Fruit fly (Drosophila melanogaster) whole organism, embryonic: ENCODE measurements around the gene Mfe2.

Experiments
- B-H1 ChIP-seq: fragments of 200-800 bp; sonication (Bioruptor generic); IDR thresholded peaks from 3 replicates; pipeline ENCODE4 v1.3.6; 2022; ENCODE audit warnings: missing biosample characterization, missing genetic modification characterization
- CG1024 ChIP-seq: fragments of 200-800 bp; sonication (Bioruptor generic); IDR thresholded peaks from 2 replicates; pipeline ENCODE4 v1.3.6; 2022; ENCODE audit warnings: missing biosample characterization, missing genetic modification characterization
- CG10543 ChIP-seq: fragments of 200-800 bp; sonication (Bioruptor generic); optimal IDR thresholded peaks from 3 replicates; lab custom pipeline; 2017; ENCODE audit warnings: missing biosample characterization, mild to moderate bottlenecking, missing genetic modification characterization, moderate library complexity
- CG11093 ChIP-seq: fragments of 200-800 bp; sonication (Bioruptor generic); IDR thresholded peaks from 3 replicates; pipeline ENCODE4 v1.3.6; 2022; ENCODE audit warnings: missing biosample characterization, missing genetic modification characterization
- CG13287 ChIP-seq: fragments of 200-800 bp; sonication (Bioruptor generic); IDR thresholded peaks from 2 replicates; pipeline ENCODE4 v1.3.6; 2022; ENCODE audit warnings: missing biosample characterization, missing genetic modification characterization; ENCODE audit not compliant: partially characterized antibody
- CG13775 ChIP-seq: fragments of 200-800 bp; sonication (Bioruptor generic); optimal IDR thresholded peaks from 3 replicates; lab custom pipeline; 2017; ENCODE audit warnings: missing biosample characterization, mild to moderate bottlenecking, missing genetic modification characterization
- CG14667 ChIP-seq: fragments of 200-800 bp; sonication (Bioruptor generic); IDR thresholded peaks from 2 replicates; pipeline ENCODE4 v1.3.6; 2022; ENCODE audit warnings: missing biosample characterization, missing genetic modification characterization
- CG14965 ChIP-seq: fragments of 200-800 bp; sonication (Bioruptor generic); optimal IDR thresholded peaks from 2 replicates; lab custom pipeline; 2016; ENCODE audit warnings: missing biosample characterization, missing genetic modification characterization, borderline replicate concordance
- CG15696 ChIP-seq: fragments of 200-800 bp; sonication (Bioruptor generic); optimal IDR thresholded peaks from 2 replicates; lab custom pipeline; 2019; ENCODE audit warnings: missing biosample characterization, mild to moderate bottlenecking, missing genetic modification characterization, moderate library complexity
- CG17328 ChIP-seq: fragments of 200-800 bp; sonication (Bioruptor generic); IDR thresholded peaks from 2 replicates; pipeline ENCODE4 v1.3.6; 2022; ENCODE audit warnings: missing biosample characterization, missing genetic modification characterization
- CG18262 ChIP-seq: fragments of 200-800 bp; optimal IDR thresholded peaks from 3 replicates; lab custom pipeline; 2019; ENCODE audit warnings: missing biosample characterization, mild to moderate bottlenecking, missing genetic modification characterization, moderate library complexity
- CG2199 ChIP-seq: fragments of 200-800 bp; sonication (Bioruptor generic); IDR thresholded peaks from 3 replicates; pipeline ENCODE4 v1.3.6; 2022; ENCODE audit warnings: missing biosample characterization, missing genetic modification characterization
- CG3726 ChIP-seq: fragments of 200-800 bp; sonication (Bioruptor generic); IDR thresholded peaks from 3 replicates; pipeline ENCODE4, ENCODE4 v1.3.6; 2022; ENCODE audit warnings: missing biosample characterization, missing genetic modification characterization
- CG4328 ChIP-seq: fragments of 200-800 bp; sonication (Bioruptor generic); optimal IDR thresholded peaks from 3 replicates; lab custom pipeline; 2017; ENCODE audit warnings: missing biosample characterization, missing genetic modification reagents, missing genetic modification characterization
- CG6272 ChIP-seq: fragments of 200-800 bp; sonication (Bioruptor generic); IDR thresholded peaks from 2 replicates; pipeline ENCODE4 v1.3.6; 2022; ENCODE audit warnings: missing biosample characterization, missing genetic modification characterization
- CG6765 ChIP-seq: fragments of 200-800 bp; sonication (Bioruptor generic); optimal IDR thresholded peaks from 3 replicates; lab custom pipeline; 2017; ENCODE audit warnings: missing biosample characterization, mild to moderate bottlenecking, missing genetic modification characterization
- CG7928 ChIP-seq: fragments of 200-800 bp; sonication (Bioruptor generic); optimal IDR thresholded peaks from 2 replicates; lab custom pipeline; 2017; ENCODE audit warnings: missing biosample characterization, mild to moderate bottlenecking, missing genetic modification characterization
- CG7963 ChIP-seq: fragments of 200-800 bp; sonication (Bioruptor generic); IDR thresholded peaks from 3 replicates; pipeline ENCODE4 v1.3.6; 2022; ENCODE audit warnings: missing biosample characterization, missing genetic modification characterization; ENCODE audit not compliant: partially characterized antibody
- CG8478 ChIP-seq: fragments of >200 bp; optimal IDR thresholded peaks from 2 replicates; lab custom pipeline; 2018
- D19A ChIP-seq: fragments of 200-800 bp; optimal IDR thresholded peaks from 3 replicates; lab custom pipeline; 2019; ENCODE audit warnings: missing biosample characterization, mild to moderate bottlenecking, missing genetic modification characterization, moderate library complexity
- Dfd ChIP-seq, 2 experiments: fragments of >200 bp; optimal IDR thresholded peaks; 2 replicates each; lab custom pipeline; 2017; ENCODE audit warnings: missing biosample characterization in 2 of 2, missing genetic modification characterization in 2 of 2
- Doc2 ChIP-seq: fragments of 200-800 bp; sonication (Bioruptor generic); IDR thresholded peaks from 2 replicates; pipeline ENCODE4 v1.3.6; 2022; ENCODE audit warnings: missing biosample characterization, missing genetic modification characterization
- HmgZ ChIP-seq: fragments of 200-800 bp; sonication (Bioruptor generic); optimal IDR thresholded peaks from 2 replicates; lab custom pipeline; 2018; ENCODE audit warnings: missing biosample characterization, mild to moderate bottlenecking, missing genetic modification characterization
- Hmr ChIP-seq: fragments of 200-800 bp; sonication (Bioruptor generic); optimal IDR thresholded peaks from 3 replicates; lab custom pipeline; 2017; ENCODE audit warnings: mild to moderate bottlenecking, missing biosample characterization, missing genetic modification reagents, missing genetic modification characterization
- Nf-YB ChIP-seq: fragments of 200-800 bp; sonication (Bioruptor generic); optimal IDR thresholded peaks from 3 replicates; lab custom pipeline; 2019; ENCODE audit warnings: missing biosample characterization, mild to moderate bottlenecking, missing genetic modification characterization, moderate library complexity
- Oli ChIP-seq: fragments of 200-800 bp; sonication (Bioruptor generic); optimal IDR thresholded peaks from 2 replicates; lab custom pipeline; 2018; ENCODE audit warnings: missing biosample characterization, mild to moderate bottlenecking, missing genetic modification characterization, moderate library complexity
- Ptx1 ChIP-seq: fragments of 200-800 bp; sonication (Bioruptor generic); IDR thresholded peaks from 2 replicates; pipeline ENCODE4 v1.3.6; 2022; ENCODE audit warnings: missing biosample characterization, missing genetic modification characterization
- Sin3A ChIP-seq: fragments of >200 bp; optimal IDR thresholded peaks from 2 replicates; lab custom pipeline; 2018
- TFAM ChIP-seq: fragments of 200-800 bp; sonication (Bioruptor generic); optimal IDR thresholded peaks from 2 replicates; lab custom pipeline; 2017; ENCODE audit warnings: missing biosample characterization, missing genetic modification characterization, inconsistent platforms
- Xrp1 ChIP-seq: fragments of 200-800 bp; sonication (Bioruptor generic); IDR thresholded peaks from 2 replicates; pipeline ENCODE4 v1.3.6; 2022; ENCODE audit warnings: missing biosample characterization, missing genetic modification characterization
- amos ChIP-seq: fragments of 200-800 bp; sonication (Bioruptor generic); IDR thresholded peaks from 2 replicates; pipeline ENCODE4 v1.3.6; 2022; ENCODE audit warnings: missing biosample characterization, missing genetic modification characterization; ENCODE audit not compliant: partially characterized antibody
- ap ChIP-seq: fragments of 200-800 bp; sonication (Bioruptor generic); IDR thresholded peaks from 2 replicates; pipeline ENCODE4 v1.3.6; 2022; ENCODE audit warnings: missing biosample characterization, missing genetic modification characterization
- btn ChIP-seq: fragments of 200-800 bp; sonication (Bioruptor generic); optimal IDR thresholded peaks from 2 replicates; lab custom pipeline; 2016; ENCODE audit warnings: missing biosample characterization, missing genetic modification characterization
- crp ChIP-seq, 2 experiments: fragments of 200-800 bp; sonication (Bioruptor generic); optimal IDR thresholded peaks; 2 replicates in 1 of 2; 3 replicates in 1 of 2; lab custom pipeline; 2017; ENCODE audit warnings: missing biosample characterization in 2 of 2, missing genetic modification characterization in 2 of 2, mild to moderate bottlenecking in 1 of 2, moderate library complexity in 1 of 2
- da ChIP-seq: fragments of 200-800 bp; sonication (Bioruptor generic); optimal IDR thresholded peaks from 2 replicates; lab custom pipeline; 2016; ENCODE audit warnings: missing biosample characterization, missing genetic modification characterization
- dan ChIP-seq: fragments of 200-800 bp; sonication (Bioruptor generic); IDR thresholded peaks from 2 replicates; pipeline ENCODE4 v1.3.6; 2022; ENCODE audit warnings: missing biosample characterization, missing genetic modification characterization
- dati ChIP-seq: fragments of 200-800 bp; sonication (Bioruptor generic); IDR thresholded peaks from 2 replicates; pipeline ENCODE4 v1.3.6; 2022; ENCODE audit warnings: missing biosample characterization, missing genetic modification characterization
- ewg ChIP-seq: fragments of 200-800 bp; sonication (Bioruptor generic); optimal IDR thresholded peaks from 3 replicates; lab custom pipeline; 2017; ENCODE audit warnings: mild to moderate bottlenecking, missing biosample characterization, missing genetic modification reagents, missing genetic modification characterization
- fd64A ChIP-seq: fragments of 200-800 bp; sonication (Bioruptor generic); optimal IDR thresholded peaks from 3 replicates; lab custom pipeline; 2018; ENCODE audit warnings: missing biosample characterization, mild to moderate bottlenecking, missing genetic modification characterization
- h ChIP-seq: fragments of >200 bp; optimal IDR thresholded peaks from 2 replicates; lab custom pipeline; 2017
- hbn ChIP-seq: fragments of 200-800 bp; sonication (Bioruptor generic); IDR thresholded peaks from 2 replicates; pipeline ENCODE4 v1.3.6; 2022; ENCODE audit warnings: missing biosample characterization, missing genetic modification characterization; ENCODE audit not compliant: partially characterized antibody
- hth ChIP-seq: fragments of >200 bp; optimal IDR thresholded peaks from 2 replicates; lab custom pipeline; 2017; ENCODE audit warnings: inconsistent platforms
- jing ChIP-seq: fragments of 200-800 bp; sonication (Bioruptor generic); optimal IDR thresholded peaks from 2 replicates; lab custom pipeline; 2018; ENCODE audit warnings: missing biosample characterization, mild to moderate bottlenecking, missing genetic modification characterization
- lola ChIP-seq, 3 experiments: fragments of >200 bp in 2 of 3; fragments of 200-800 bp in 1 of 3; sonication (Bioruptor generic) in 1 of 3; optimal IDR thresholded peaks; 2 replicates each; lab custom pipeline; 2017 to 2019; ENCODE audit warnings: missing biosample characterization in 3 of 3, missing genetic modification characterization in 3 of 3, mild to moderate bottlenecking in 1 of 3, moderate library complexity in 1 of 3
- nau ChIP-seq: fragments of 200-800 bp; sonication (Bioruptor generic); optimal IDR thresholded peaks from 3 replicates; lab custom pipeline; 2017; ENCODE audit warnings: missing biosample characterization, mild to moderate bottlenecking, missing genetic modification characterization, missing genetic modification reagents
- p53 ChIP-seq: fragments of 200-800 bp; sonication (Bioruptor generic); optimal IDR thresholded peaks from 2 replicates; lab custom pipeline; 2016; ENCODE audit warnings: missing biosample characterization, missing genetic modification characterization
- phol ChIP-seq: fragments of 200-800 bp; sonication (Bioruptor generic); optimal IDR thresholded peaks from 3 replicates; lab custom pipeline; 2018; ENCODE audit warnings: missing biosample characterization, mild to moderate bottlenecking, missing genetic modification characterization, moderate library complexity
- seq ChIP-seq: fragments of 200-800 bp; sonication (Bioruptor generic); IDR thresholded peaks from 2 replicates; pipeline ENCODE4 v1.3.6; 2022; ENCODE audit warnings: missing biosample characterization, missing genetic modification characterization
- sob ChIP-seq: fragments of 200-800 bp; sonication (Bioruptor generic); IDR thresholded peaks from 2 replicates; pipeline ENCODE4 v1.3.6; 2022; ENCODE audit warnings: missing biosample characterization, missing genetic modification characterization
- tap ChIP-seq: fragments of 200-800 bp; optimal IDR thresholded peaks from 3 replicates; lab custom pipeline; 2019; ENCODE audit warnings: missing biosample characterization, mild to moderate bottlenecking, missing genetic modification characterization, moderate library complexity
- tgo ChIP-seq: fragments of 200-800 bp; sonication (Bioruptor generic); IDR thresholded peaks from 3 replicates; pipeline ENCODE4 v1.3.6; 2022; ENCODE audit warnings: missing biosample characterization, missing genetic modification characterization
- wor ChIP-seq: fragments of 200-800 bp; sonication (Bioruptor generic); IDR thresholded peaks from 2 replicates; pipeline ENCODE4 v1.3.6; 2022; ENCODE audit warnings: missing biosample characterization, missing genetic modification characterization

Gene Mfe2

dm6 chrX:16288492-16288964, 17.8 kb downstream of the Mfe2 start, which contains the start of the genes CG32576 and caz (continued):
- TF ChIP-seq CG7928 (GFP tag; lab: Kevin White, UChicago) (peak; percentile 95), fd64A (no peak), CG14965 (no peak), CG8478 (lab: Kevin White, UChicago) (no peak), CG4328 (GFP tag; lab: Kevin White, UChicago) (no peak), dan (no peak), TFAM (GFP tag; lab: Kevin White, UChicago) (no peak), CG11093 (GFP tag; lab: Robert Waterston, UW) (no peak), CG18262 (tag; lab: Kevin White, UChicago) (peak; percentile 26), Hmr (GFP tag; lab: Kevin White, UChicago) (no peak), Sin3A (lab: Kevin White, UChicago) (peak; percentile 65), lola (GFP tag; optimal IDR thresholded peaks at IDR 0.05; lab: Kevin White, UChicago) (peak in 1 of 3 experiments; percentile 1), HmgZ (peak; percentile 13), jing (GFP tag; lab: Kevin White, UChicago) (no peak), Xrp1 (peak; percentile 36; the same call in 1 of the 2 replicates), Nf-YB (no peak), tgo (GFP tag; lab: Robert Waterston, UW) (no peak), CG6765 (GFP tag; lab: Kevin White, UChicago) (no peak), CG6272 (no peak), ewg (no peak), da (GFP tag; lab: Kevin White, UChicago) (no peak), wor (GFP tag; lab: Robert Waterston, UW) (no peak), Dfd (GFP tag; optimal IDR thresholded peaks at IDR 0.05; lab: Kevin White, UChicago) (no peak), CG2199 (GFP tag; lab: Robert Waterston, UW) (no peak), tap (tag; lab: Kevin White, UChicago) (no peak), CG14667 (GFP tag; lab: Robert Waterston, UW) (no peak), dati (GFP tag; lab: Robert Waterston, UW) (no peak), seq (GFP tag; lab: Robert Waterston, UW) (no peak), CG7963 (GFP tag; lab: Robert Waterston, UW) (no peak), phol (tag; lab: Kevin White, UChicago) (peak; percentile 89), btn (no peak), sob (GFP tag; lab: Robert Waterston, UW) (peak; percentile 39; the same call in 1 of the 2 replicates), hth (lab: Kevin White, UChicago) (no peak), Oli (no peak), CG13775 (GFP tag; lab: Kevin White, UChicago) (no peak), amos (GFP tag; lab: Robert Waterston, UW) (peak; percentile 64), ap (GFP tag; lab: Robert Waterston, UW) (no peak), nau (GFP tag; lab: Kevin White, UChicago) (no peak), CG1024 (no peak), h (no peak), p53 (no peak), crp (GFP tag; optimal IDR thresholded peaks at IDR 0.05; lab: Kevin White, UChicago) (peak; percentile 2 to 88), CG13287 (GFP tag; lab: Robert Waterston, UW) (peak; percentile 72), hbn (GFP tag; lab: Robert Waterston, UW) (peak; percentile 32; the same call in 1 of the 2 replicates), D19A (tag; lab: Kevin White, UChicago) (no peak), CG3726 (no peak), Ptx1 (GFP tag; lab: Robert Waterston, UW) (no peak), CG15696 (no peak), B-H1 (GFP tag; lab: Robert Waterston, UW) (no peak), CG17328 (GFP tag; lab: Robert Waterston, UW) (no peak), CG10543 (GFP tag; lab: Kevin White, UChicago) (peak; percentile 74), Doc2 (GFP tag; lab: Robert Waterston, UW) (no peak)
